Worm (Caenorhabditis elegans) whole organism, L1 larva: Measurements from ENCODE around the gene W01F3.2.
A peak's percentile ranks its signal among the peaks of the same experiment; 100 is the strongest.

Experiments used
- C04F5.9 ChIP-seq: sonication (generic microtip); optimal IDR thresholded peaks from 2 replicates; lab custom pipeline; 2016; ENCODE audit warnings: missing genetic modification characterization, missing compliant biosample characterization
- C16A3.4 ChIP-seq: fragments of 150-350 bp; optimal IDR thresholded peaks from 2 replicates; lab custom pipeline; 2014; ENCODE audit warnings: missing biosample characterization, missing genetic modification characterization
- C34B4.2 ChIP-seq: sonication (generic microtip); optimal IDR thresholded peaks from 2 replicates; lab custom pipeline; 2017; ENCODE audit warnings: mild to moderate bottlenecking, missing genetic modification characterization, missing compliant biosample characterization
- F16B12.6 ChIP-seq: fragments of 150-350 bp; optimal IDR thresholded peaks from 2 replicates; lab custom pipeline; 2014; ENCODE audit warnings: missing biosample characterization, missing genetic modification characterization
- alr-1 ChIP-seq: fragments of 200-800 bp; sonication (Bioruptor generic); optimal IDR thresholded peaks from 2 replicates; lab custom pipeline; 2018; ENCODE audit warnings: borderline replicate concordance, mild to moderate bottlenecking, missing genetic modification characterization, missing compliant biosample characterization
- ama-1 ChIP-seq: fragments of 150-350 bp; optimal IDR thresholded peaks from 2 replicates; lab custom pipeline; 2014
- blmp-1 ChIP-seq: fragments of 150-350 bp; optimal IDR thresholded peaks from 2 replicates; lab custom pipeline; 2014; ENCODE audit warnings: missing biosample characterization, missing genetic modification characterization
- ceh-63 ChIP-seq: fragments of 200-800 bp; sonication (Bioruptor generic); optimal IDR thresholded peaks from 2 replicates; lab custom pipeline; 2018; ENCODE audit warnings: mild to moderate bottlenecking, missing genetic modification characterization, missing compliant biosample characterization
- ceh-90 ChIP-seq: sonication (generic microtip); optimal IDR thresholded peaks from 2 replicates; lab custom pipeline; 2016; ENCODE audit warnings: missing genetic modification characterization, missing compliant biosample characterization
- ces-1 ChIP-seq: fragments of 150-350 bp; optimal IDR thresholded peaks from 2 replicates; lab custom pipeline; 2014; ENCODE audit warnings: missing biosample characterization, missing genetic modification reagents, missing genetic modification characterization
- efl-1 ChIP-seq, 4 experiments: fragments of 150-350 bp; optimal IDR thresholded peaks in 3 of 4; peaks in 1 of 4; 1 replicate in 1 of 4; 2 replicates in 3 of 4; lab custom pipeline; 2014; ENCODE audit warnings: missing biosample characterization in 2 of 4, missing genetic modification characterization in 2 of 4, missing genetic modification reagents in 2 of 4
- efl-3 ChIP-seq: fragments of 200-800 bp; sonication (Bioruptor generic); optimal IDR thresholded peaks from 2 replicates; lab custom pipeline; 2018; ENCODE audit warnings: mild to moderate bottlenecking, missing genetic modification characterization, missing compliant biosample characterization
- egl-27 ChIP-seq, 2 experiments: fragments of 150-350 bp in 1 of 2; sonication (generic microtip); optimal IDR thresholded peaks; 3 replicates each; lab custom pipeline; 2017 to 2018; ENCODE audit warnings: missing biosample characterization in 2 of 2, missing genetic modification characterization in 2 of 2, missing genetic modification reagents in 2 of 2
- elt-2 ChIP-seq: sonication (generic microtip); optimal IDR thresholded peaks from 2 replicates; lab custom pipeline; 2016; ENCODE audit warnings: missing genetic modification characterization, mild to moderate bottlenecking, inconsistent platforms, missing compliant biosample characterization, missing genetic modification reagents
- ets-5 ChIP-seq: fragments of 200-800 bp; sonication (Bioruptor generic); IDR thresholded peaks from 2 replicates; pipeline ENCODE4 v1.3.6; 2022; ENCODE audit warnings: missing genetic modification characterization, missing compliant biosample characterization
- fkh-4 ChIP-seq: sonication (generic microtip); optimal IDR thresholded peaks from 2 replicates; lab custom pipeline; 2016; ENCODE audit warnings: missing compliant biosample characterization, missing genetic modification characterization, borderline replicate concordance
- fkh-8 ChIP-seq: sonication (generic microtip); optimal IDR thresholded peaks from 2 replicates; lab custom pipeline; 2016; ENCODE audit warnings: mild to moderate bottlenecking, missing genetic modification characterization, missing compliant biosample characterization
- hlh-17 ChIP-seq: fragments of 200-800 bp; sonication (Bioruptor generic); optimal IDR thresholded peaks from 2 replicates; lab custom pipeline; 2018; ENCODE audit warnings: missing genetic modification characterization, mild to moderate bottlenecking, missing compliant biosample characterization, moderate library complexity, borderline replicate concordance
- lin-13 ChIP-seq: fragments of 150-350 bp; optimal IDR thresholded peaks from 2 replicates; lab custom pipeline; 2014; ENCODE audit warnings: missing biosample characterization, missing genetic modification reagents, missing genetic modification characterization
- lin-35 ChIP-seq, 2 experiments: fragments of 150-350 bp; optimal IDR thresholded peaks; 2 replicates each; lab custom pipeline; 2014; ENCODE audit warnings: missing biosample characterization in 2 of 2, missing genetic modification characterization in 2 of 2, missing genetic modification reagents in 2 of 2
- lin-39 ChIP-seq: fragments of 150-350 bp; optimal IDR thresholded peaks from 2 replicates; lab custom pipeline; 2014; ENCODE audit warnings: missing biosample characterization, missing genetic modification reagents, missing genetic modification characterization
- lsy-2 ChIP-seq, 2 experiments: fragments of 150-350 bp; optimal IDR thresholded peaks; 2 replicates each; lab custom pipeline; 2014; ENCODE audit warnings: missing biosample characterization in 2 of 2, missing genetic modification characterization in 2 of 2
- mab-9 ChIP-seq: fragments of 200-800 bp; sonication (Bioruptor generic); IDR thresholded peaks from 2 replicates; pipeline ENCODE4 v1.3.6; 2022; ENCODE audit warnings: missing genetic modification reagents, missing genetic modification characterization, missing compliant biosample characterization
- mdl-1 ChIP-seq, 2 experiments: fragments of 150-350 bp; optimal IDR thresholded peaks; 2 replicates each; lab custom pipeline; 2014 to 2017; ENCODE audit warnings: missing biosample characterization in 2 of 2, missing genetic modification characterization in 2 of 2, inconsistent platforms in 1 of 2
- mef-2 ChIP-seq: fragments of 150-350 bp; optimal IDR thresholded peaks from 2 replicates; lab custom pipeline; 2014; ENCODE audit warnings: missing biosample characterization, missing genetic modification characterization
- nhr-11 ChIP-seq: fragments of 150-350 bp; optimal IDR thresholded peaks from 2 replicates; lab custom pipeline; 2014; ENCODE audit warnings: missing biosample characterization, missing genetic modification characterization
- nhr-12 ChIP-seq: sonication (generic microtip); optimal IDR thresholded peaks from 2 replicates; lab custom pipeline; 2017; ENCODE audit warnings: missing biosample characterization, missing genetic modification characterization
- nhr-19 ChIP-seq: fragments of 200-800 bp; sonication (Bioruptor generic); conservative IDR thresholded peaks from 2 replicates; pipeline ENCODE4 v1.3.6; 2022; ENCODE audit warnings: missing genetic modification characterization, missing compliant biosample characterization
- nhr-47 ChIP-seq: sonication (generic microtip); optimal IDR thresholded peaks from 2 replicates; lab custom pipeline; 2016; ENCODE audit warnings: mild to moderate bottlenecking, missing genetic modification characterization, moderate library complexity, missing compliant biosample characterization
- nhr-71 ChIP-seq: sonication (generic microtip); optimal IDR thresholded peaks from 2 replicates; lab custom pipeline; 2016; ENCODE audit warnings: mild to moderate bottlenecking, missing genetic modification characterization, moderate library complexity, missing compliant biosample characterization
- nhr-84 ChIP-seq: sonication (generic microtip); optimal IDR thresholded peaks from 2 replicates; lab custom pipeline; 2017; ENCODE audit warnings: missing biosample characterization, missing genetic modification characterization
- nhr-85 ChIP-seq: sonication (generic microtip); peaks from one replicate; lab custom pipeline; 2016; ENCODE audit warnings: missing genetic modification characterization, inconsistent platforms, missing compliant biosample characterization
- nhr-90 ChIP-seq: sonication (generic microtip); optimal IDR thresholded peaks from 2 replicates; lab custom pipeline; 2016; ENCODE audit warnings: mild to moderate bottlenecking, missing genetic modification characterization, missing compliant biosample characterization; ENCODE audit not compliant: poor library complexity
- pqm-1 ChIP-seq: sonication (generic microtip); optimal IDR thresholded peaks from 3 replicates; lab custom pipeline; 2017; ENCODE audit warnings: missing biosample characterization, missing genetic modification characterization
- skn-1 ChIP-seq: fragments of 150-350 bp; optimal IDR thresholded peaks from 2 replicates; lab custom pipeline; 2014; ENCODE audit warnings: missing biosample characterization, missing genetic modification characterization
- snu-23 ChIP-seq: sonication (generic microtip); optimal IDR thresholded peaks from 2 replicates; lab custom pipeline; 2016; ENCODE audit warnings: missing genetic modification characterization, missing compliant biosample characterization
- sup-37 ChIP-seq: fragments of 200-800 bp; sonication (Bioruptor generic); optimal IDR thresholded peaks from 2 replicates; lab custom pipeline; 2018; ENCODE audit warnings: mild to moderate bottlenecking, missing genetic modification characterization, missing compliant biosample characterization
- swsn-7 ChIP-seq: sonication (generic microtip); optimal IDR thresholded peaks from 2 replicates; lab custom pipeline; 2016; ENCODE audit warnings: missing genetic modification characterization, missing compliant biosample characterization
- tbx-2 ChIP-seq: sonication (generic microtip); optimal IDR thresholded peaks from 2 replicates; lab custom pipeline; 2016; ENCODE audit warnings: missing genetic modification characterization, missing compliant biosample characterization
- unc-130 ChIP-seq: fragments of 150-350 bp; optimal IDR thresholded peaks from 2 replicates; lab custom pipeline; 2017; ENCODE audit warnings: missing biosample characterization, missing genetic modification characterization, inconsistent platforms
- vab-15 ChIP-seq: sonication (generic microtip); optimal IDR thresholded peaks from 2 replicates; lab custom pipeline; 2017; ENCODE audit warnings: missing genotype, mild to moderate bottlenecking, missing genetic modification characterization, missing compliant biosample characterization
- ztf-11 ChIP-seq, 2 experiments: sonication (generic microtip); optimal IDR thresholded peaks; 2 replicates each; lab custom pipeline; 2016 to 2017; ENCODE audit warnings: missing genetic modification characterization in 2 of 2, missing biosample characterization in 1 of 2, missing compliant biosample characterization in 1 of 2

W01F3.2 gene

DNA sequence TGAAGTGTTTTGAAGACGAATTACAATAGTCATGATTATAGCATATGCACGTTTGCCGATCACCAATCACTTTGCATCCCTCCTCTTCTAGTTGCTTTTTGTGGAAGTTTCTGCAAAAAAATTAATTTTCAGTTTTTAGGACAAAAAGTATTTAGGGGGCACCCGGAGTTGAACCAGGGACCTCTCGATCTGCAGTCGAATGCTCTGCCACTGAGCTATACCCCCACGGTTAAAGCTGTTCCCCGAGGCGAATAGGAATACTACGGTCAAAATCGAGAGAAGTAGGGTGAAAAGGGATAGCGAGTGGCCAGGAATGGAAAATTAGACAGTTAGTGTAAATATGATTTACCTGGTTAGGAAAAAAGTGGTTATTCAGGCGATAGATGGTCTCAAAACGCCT lies 33.8 kb downstream of the W01F3.2 start (continued):
- TF ChIP-seq efl-3: no peak
- peak; percentile 2 to 18 for TF ChIP-seq efl-1 (optimal IDR thresholded peaks at IDR 0.05; lab: Kevin White, UChicago)
- TF ChIP-seq efl-1 (GFP tag; optimal IDR thresholded peaks at IDR 0.05 in 1 of 2; lab: Kevin White, UChicago): peak in 1 of 2 experiments; percentile 91
- no peak for TF ChIP-seq hlh-17 (GFP tag; lab: Kevin White, UChicago)
- no peak for TF ChIP-seq mab-9 (GFP tag; lab: Robert Waterston, UW)
- TF ChIP-seq mdl-1 (tag; optimal IDR thresholded peaks at IDR 0.05; lab: Kevin White, UChicago): peak in 1 of 2 experiments; percentile 20
- no peak for TF ChIP-seq skn-1 (tag; lab: Kevin White, UChicago)
- TF ChIP-seq sup-37 (GFP tag; lab: Kevin White, UChicago): no peak
- TF ChIP-seq lin-39: peak; percentile 12
- TF ChIP-seq ceh-90 (tag; lab: Kevin White, UChicago): no peak
- TF ChIP-seq elt-2 (tag; lab: Kevin White, UChicago): peak; percentile 19
- TF ChIP-seq C34B4.2: no peak
- no peak for TF ChIP-seq blmp-1 (tag; lab: Kevin White, UChicago)
- TF ChIP-seq F16B12.6 (tag; lab: Kevin White, UChicago): no peak
- peak; percentile 64 for TF ChIP-seq nhr-90 (tag; lab: Kevin White, UChicago)
- TF ChIP-seq nhr-12 (tag; lab: Kevin White, UChicago): no peak
- no peak for TF ChIP-seq nhr-85
- peak; percentile 10 for TF ChIP-seq tbx-2 (tag; lab: Kevin White, UChicago)
- TF ChIP-seq egl-27 (tag; optimal IDR thresholded peaks at IDR 0.05; lab: Kevin White, UChicago): no peak
- TF ChIP-seq unc-130 (tag; lab: Kevin White, UChicago): no peak
- no peak for TF ChIP-seq lin-13 (GFP tag; lab: Kevin White, UChicago)
- peak; percentile 58 for TF ChIP-seq nhr-71 (tag; lab: Kevin White, UChicago)
- no peak for TF ChIP-seq ets-5
- peak; percentile 67 for TF ChIP-seq nhr-47 (tag; lab: Kevin White, UChicago)
- TF ChIP-seq fkh-4 (tag; lab: Kevin White, UChicago): no peak
- TF ChIP-seq ztf-11 (tag; optimal IDR thresholded peaks at IDR 0.05; lab: Kevin White, UChicago): no peak
- peak; percentile 4 to 53 for TF ChIP-seq lsy-2 (tag; optimal IDR thresholded peaks at IDR 0.05; lab: Kevin White, UChicago)
- TF ChIP-seq ama-1: no peak
- no peak for TF ChIP-seq vab-15 (tag; lab: Kevin White, UChicago)
- no peak for TF ChIP-seq ces-1
- no peak for TF ChIP-seq C16A3.4 (tag; lab: Kevin White, UChicago)

DNA sequence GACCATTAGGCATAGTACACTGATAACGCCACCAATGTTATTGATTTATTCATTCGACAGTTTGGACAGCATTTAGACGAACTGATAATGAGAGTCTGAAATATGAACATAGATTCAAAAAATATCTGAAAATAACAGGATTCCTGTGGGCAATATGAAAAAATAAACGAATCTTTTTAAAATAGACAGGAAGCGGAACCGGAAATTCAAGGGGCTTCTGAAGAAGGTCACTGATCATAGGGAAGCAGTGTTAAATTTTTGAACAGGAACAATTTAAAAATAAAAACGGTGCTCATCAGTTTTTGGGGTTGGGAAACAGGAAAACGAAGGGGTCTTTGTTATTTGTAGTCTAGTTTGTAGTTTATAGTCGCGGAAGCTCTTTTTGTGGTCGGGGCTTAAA lies 38.1 kb downstream of the W01F3.2 start, which contains the start of gene F53F8.7:
F53F8.7 (minus strand) TSS at position 101 of the 400 bp plus-strand sequence.
- no peak for TF ChIP-seq nhr-19 (GFP tag; lab: Robert Waterston, UW)
- no peak for TF ChIP-seq efl-1 (optimal IDR thresholded peaks at IDR 0.05; lab: Kevin White, UChicago)
- no peak for TF ChIP-seq efl-1 (GFP tag; optimal IDR thresholded peaks at IDR 0.05 in 1 of 2; lab: Kevin White, UChicago)
- no peak for TF ChIP-seq alr-1 (tag; lab: Kevin White, UChicago)
- TF ChIP-seq nhr-11 (tag; lab: Kevin White, UChicago): no peak
- TF ChIP-seq swsn-7 (tag; lab: Kevin White, UChicago): no peak
- TF ChIP-seq lin-35 (GFP tag; optimal IDR thresholded peaks at IDR 0.05; lab: Kevin White, UChicago): no peak
- TF ChIP-seq nhr-90 (tag; lab: Kevin White, UChicago): no peak
- TF ChIP-seq mef-2 (tag; lab: Kevin White, UChicago): no peak
- no peak for TF ChIP-seq C04F5.9 (tag; lab: Kevin White, UChicago)
- no peak for TF ChIP-seq fkh-4 (tag; lab: Kevin White, UChicago)
- no peak for TF ChIP-seq nhr-84 (tag; lab: Kevin White, UChicago)
- no peak for TF ChIP-seq pqm-1
- no peak for TF ChIP-seq fkh-8 (tag; lab: Kevin White, UChicago)
- no peak for TF ChIP-seq ceh-63 (GFP tag; lab: Kevin White, UChicago)
- no peak for TF ChIP-seq snu-23
